Fruit fly (Drosophila melanogaster) whole organism, embryonic: ENCODE measurements around the gene CG15537.

Source experiments
- ATbp ChIP-seq: fragments of 200-800 bp; sonication (Bioruptor generic); optimal IDR thresholded peaks from 2 replicates; lab custom pipeline; 2017; ENCODE audit warnings: missing biosample characterization, mild to moderate bottlenecking, missing genetic modification characterization, missing genetic modification reagents
- Atf-2 ChIP-seq: fragments of 200-800 bp; sonication (Bioruptor generic); optimal IDR thresholded peaks from 2 replicates; lab custom pipeline; 2016; ENCODE audit warnings: missing biosample characterization, missing genetic modification characterization
- Blimp-1 ChIP-seq: fragments of 200-800 bp; sonication (Bioruptor generic); optimal IDR thresholded peaks from 3 replicates; lab custom pipeline; 2018; ENCODE audit warnings: missing biosample characterization, missing genetic modification characterization, mild to moderate bottlenecking, moderate library complexity, missing genetic modification reagents
- CG11085 ChIP-seq: fragments of 200-800 bp; sonication (Bioruptor generic); IDR thresholded peaks from 2 replicates; pipeline ENCODE4 v1.3.6; 2022; ENCODE audit warnings: missing biosample characterization, missing genetic modification characterization
- CG12659 ChIP-seq: fragments of 200-800 bp; sonication (Bioruptor generic); optimal IDR thresholded peaks from 3 replicates; lab custom pipeline; 2017; ENCODE audit warnings: mild to moderate bottlenecking, missing biosample characterization, missing genetic modification reagents, missing genetic modification characterization
- CG13296 ChIP-seq: fragments of 200-800 bp; sonication (Bioruptor generic); optimal IDR thresholded peaks from 3 replicates; lab custom pipeline; 2018; ENCODE audit warnings: missing biosample characterization, mild to moderate bottlenecking, missing genetic modification characterization
- CG2678 ChIP-seq: fragments of 200-800 bp; sonication (Bioruptor generic); optimal IDR thresholded peaks from 3 replicates; lab custom pipeline; 2019; ENCODE audit warnings: missing biosample characterization, mild to moderate bottlenecking, missing genetic modification characterization, moderate library complexity
- CG31441 ChIP-seq: fragments of 200-800 bp; sonication (Bioruptor generic); IDR thresholded peaks from 2 replicates; pipeline ENCODE4 v1.3.6; 2022; ENCODE audit warnings: missing biosample characterization, missing genetic modification characterization
- CG3281 ChIP-seq: fragments of 200-800 bp; sonication (Bioruptor generic); optimal IDR thresholded peaks from 3 replicates; lab custom pipeline; 2017; ENCODE audit warnings: missing biosample characterization, mild to moderate bottlenecking, missing genetic modification characterization
- CG4282 ChIP-seq: fragments of 200-800 bp; sonication (Bioruptor generic); optimal IDR thresholded peaks from 2 replicates; lab custom pipeline; 2016; ENCODE audit warnings: missing biosample characterization, missing genetic modification characterization
- CG5180 ChIP-seq: fragments of 200-800 bp; sonication (Bioruptor generic); optimal IDR thresholded peaks from 3 replicates; lab custom pipeline; 2017; ENCODE audit warnings: missing biosample characterization, missing genetic modification characterization, mild to moderate bottlenecking, moderate library complexity, missing genetic modification reagents
- CG6791 ChIP-seq: fragments of 200-800 bp; sonication (Bioruptor generic); IDR thresholded peaks from 3 replicates; pipeline ENCODE4 v1.3.6; 2022; ENCODE audit warnings: missing biosample characterization, missing genetic modification characterization; ENCODE audit not compliant: partially characterized antibody
- CG8944 ChIP-seq: fragments of 200-800 bp; sonication (Bioruptor generic); optimal IDR thresholded peaks from 3 replicates; lab custom pipeline; 2016; ENCODE audit warnings: missing biosample characterization, missing genetic modification characterization
- CG9437 ChIP-seq: fragments of 200-800 bp; sonication (Bioruptor generic); optimal IDR thresholded peaks from 2 replicates; lab custom pipeline; 2018; ENCODE audit warnings: missing biosample characterization, mild to moderate bottlenecking, missing genetic modification characterization
- Dll ChIP-seq: fragments of 200-800 bp; sonication (Bioruptor generic); IDR thresholded peaks from 4 replicates; pipeline ENCODE4 v1.3.6; 2022; ENCODE audit warnings: missing biosample characterization, missing genetic modification characterization; ENCODE audit not compliant: partially characterized antibody
- Dref ChIP-seq: fragments of 200-800 bp; sonication (Bioruptor generic); IDR thresholded peaks from 2 replicates; pipeline ENCODE4 v1.3.6; 2022; ENCODE audit warnings: missing biosample characterization, missing genetic modification characterization
- Eip74EF ChIP-seq, 2 experiments: fragments of 200-800 bp in 1 of 2; fragments of >200 bp in 1 of 2; sonication (Bioruptor generic) in 1 of 2; optimal IDR thresholded peaks; 2 replicates each; lab custom pipeline; 2017 to 2019; ENCODE audit warnings: missing biosample characterization in 2 of 2, missing genetic modification characterization in 2 of 2, mild to moderate bottlenecking in 1 of 2, moderate library complexity in 1 of 2
- Ets97D ChIP-seq: fragments of 200-800 bp; sonication (Bioruptor generic); optimal IDR thresholded peaks from 3 replicates; lab custom pipeline; 2016; ENCODE audit warnings: missing biosample characterization, missing genetic modification characterization
- Gug ChIP-seq: fragments of 200-800 bp; sonication (Bioruptor generic); IDR thresholded peaks from 4 replicates; pipeline ENCODE4 v1.3.6; 2022; ENCODE audit warnings: missing biosample characterization, missing genetic modification characterization
- H2.0 ChIP-seq: fragments of 200-800 bp; sonication (Bioruptor generic); IDR thresholded peaks from 2 replicates; pipeline ENCODE4 v1.3.6; 2022; ENCODE audit warnings: missing biosample characterization, missing genetic modification characterization
- HLH4C ChIP-seq: fragments of 200-800 bp; sonication (Bioruptor generic); IDR thresholded peaks from 3 replicates; pipeline ENCODE4 v1.3.6; 2022; ENCODE audit warnings: missing biosample characterization, missing genetic modification characterization; ENCODE audit not compliant: partially characterized antibody
- Hr51 ChIP-seq, 2 experiments: fragments of 200-800 bp; sonication (Bioruptor generic); optimal IDR thresholded peaks; 2 replicates in 1 of 2; 3 replicates in 1 of 2; lab custom pipeline; 2016 to 2018; ENCODE audit warnings: missing biosample characterization in 2 of 2, missing genetic modification characterization in 2 of 2, mild to moderate bottlenecking in 1 of 2, moderate library complexity in 1 of 2
- Hr78 ChIP-seq, 2 experiments: fragments of 200-800 bp in 1 of 2; fragments of >200 bp in 1 of 2; sonication (Bioruptor generic) in 1 of 2; optimal IDR thresholded peaks; 2 replicates each; lab custom pipeline; 2017 to 2019; ENCODE audit warnings: missing biosample characterization in 2 of 2, missing genetic modification characterization in 2 of 2, mild to moderate bottlenecking in 1 of 2, moderate library complexity in 1 of 2
- Mrtf ChIP-seq: fragments of 200-800 bp; sonication (Bioruptor generic); IDR thresholded peaks from 3 replicates; pipeline ENCODE4 v1.3.6; 2022; ENCODE audit warnings: missing biosample characterization, missing genetic modification characterization
- Rx ChIP-seq: fragments of 200-800 bp; sonication (Bioruptor generic); IDR thresholded peaks from 2 replicates; pipeline ENCODE4 v1.3.6; 2022; ENCODE audit warnings: missing biosample characterization, missing genetic modification characterization
- Scr ChIP-seq: fragments of 200-800 bp; sonication (Bioruptor generic); IDR thresholded peaks from 2 replicates; pipeline ENCODE4 v1.3.6; 2022; ENCODE audit warnings: missing biosample characterization, missing genetic modification characterization; ENCODE audit not compliant: partially characterized antibody
- Spps ChIP-seq: fragments of 200-800 bp; sonication (Bioruptor generic); optimal IDR thresholded peaks from 2 replicates; lab custom pipeline; 2018; ENCODE audit warnings: missing biosample characterization, mild to moderate bottlenecking, missing genetic modification characterization
- Stat92E ChIP-seq, 3 experiments: fragments of >200 bp in 2 of 3; fragments of 200-800 bp in 1 of 3; sonication (Bioruptor generic) in 1 of 3; optimal IDR thresholded peaks; 2 replicates each; lab custom pipeline; 2017 to 2019; ENCODE audit warnings: missing biosample characterization in 3 of 3, missing genetic modification characterization in 3 of 3, mild to moderate bottlenecking in 1 of 3, moderate library complexity in 1 of 3
- Taf1 ChIP-seq: fragments of 200-800 bp; sonication (Bioruptor generic); IDR thresholded peaks from 2 replicates; pipeline ENCODE4 v1.3.6; 2022; ENCODE audit warnings: missing biosample characterization, missing genetic modification characterization
- amos ChIP-seq: fragments of 200-800 bp; sonication (Bioruptor generic); IDR thresholded peaks from 2 replicates; pipeline ENCODE4 v1.3.6; 2022; ENCODE audit warnings: missing biosample characterization, missing genetic modification characterization; ENCODE audit not compliant: partially characterized antibody
- ase ChIP-seq: fragments of 200-800 bp; sonication (Bioruptor generic); IDR thresholded peaks from 3 replicates; pipeline ENCODE4 v1.3.6; 2022; ENCODE audit warnings: missing biosample characterization, missing genetic modification characterization
- az2 ChIP-seq: fragments of 200-800 bp; sonication (Bioruptor generic); optimal IDR thresholded peaks from 3 replicates; lab custom pipeline; 2016; ENCODE audit warnings: missing biosample characterization, missing genetic modification characterization
- bab2 ChIP-seq: fragments of 200-800 bp; sonication (Bioruptor generic); optimal IDR thresholded peaks from 2 replicates; lab custom pipeline; 2016; ENCODE audit warnings: missing biosample characterization, missing genetic modification characterization
- bcd ChIP-seq: fragments of 200-800 bp; sonication (Bioruptor generic); optimal IDR thresholded peaks from 2 replicates; lab custom pipeline; 2017; ENCODE audit warnings: missing biosample characterization, mild to moderate bottlenecking, missing genetic modification characterization
- crc ChIP-seq: fragments of 200-800 bp; sonication (Bioruptor generic); optimal IDR thresholded peaks from 2 replicates; lab custom pipeline; 2016; ENCODE audit warnings: missing biosample characterization, missing genetic modification characterization
- da ChIP-seq: fragments of 200-800 bp; sonication (Bioruptor generic); optimal IDR thresholded peaks from 2 replicates; lab custom pipeline; 2016; ENCODE audit warnings: missing biosample characterization, missing genetic modification characterization
- dimm ChIP-seq: fragments of 200-800 bp; sonication (Bioruptor generic); IDR thresholded peaks from 2 replicates; pipeline ENCODE4 v1.3.6; 2022; ENCODE audit warnings: missing biosample characterization, missing genetic modification characterization
- ems ChIP-seq: fragments of 200-800 bp; sonication (Bioruptor generic); optimal IDR thresholded peaks from 3 replicates; lab custom pipeline; 2016; ENCODE audit warnings: missing biosample characterization, missing genetic modification characterization
- hbn ChIP-seq: fragments of 200-800 bp; sonication (Bioruptor generic); IDR thresholded peaks from 2 replicates; pipeline ENCODE4 v1.3.6; 2022; ENCODE audit warnings: missing biosample characterization, missing genetic modification characterization; ENCODE audit not compliant: partially characterized antibody
- lov ChIP-seq, 2 experiments: fragments of 200-800 bp in 1 of 2; fragments of >200 bp in 1 of 2; sonication (Bioruptor generic) in 1 of 2; IDR thresholded peaks in 1 of 2; optimal IDR thresholded peaks in 1 of 2; 2 replicates in 1 of 2; 3 replicates in 1 of 2; pipeline versions ENCODE4 v1.3.6 to Lab custom; 2017 to 2022; ENCODE audit warnings: missing biosample characterization in 1 of 2, missing genetic modification characterization in 1 of 2
- nerfin-1 ChIP-seq: fragments of 200-800 bp; sonication (Bioruptor generic); optimal IDR thresholded peaks from 3 replicates; lab custom pipeline; 2019; ENCODE audit warnings: missing biosample characterization, mild to moderate bottlenecking, missing genetic modification characterization, moderate library complexity
- oc ChIP-seq: fragments of 200-800 bp; sonication (Bioruptor generic); optimal IDR thresholded peaks from 2 replicates; lab custom pipeline; 2018; ENCODE audit warnings: missing biosample characterization, mild to moderate bottlenecking, missing genetic modification characterization, moderate library complexity
- org-1 ChIP-seq: fragments of 200-800 bp; sonication (Bioruptor generic); optimal IDR thresholded peaks from 2 replicates; lab custom pipeline; 2017; ENCODE audit warnings: missing biosample characterization, missing genetic modification characterization
- repo ChIP-seq: fragments of 200-800 bp; sonication (Bioruptor generic); optimal IDR thresholded peaks from 2 replicates; lab custom pipeline; 2016; ENCODE audit warnings: missing biosample characterization, missing genetic modification characterization
- sisA ChIP-seq: fragments of 200-800 bp; sonication (Bioruptor generic); IDR thresholded peaks from 2 replicates; pipeline ENCODE4 v1.3.6; 2022; ENCODE audit warnings: missing biosample characterization, missing genetic modification characterization
- sna ChIP-seq: fragments of 200-800 bp; sonication (Bioruptor generic); IDR thresholded peaks from 2 replicates; pipeline ENCODE4 v1.3.6; 2022; ENCODE audit warnings: missing biosample characterization, missing genetic modification characterization; ENCODE audit not compliant: partially characterized antibody
- ssp ChIP-seq: fragments of 200-800 bp; sonication (Bioruptor generic); IDR thresholded peaks from 2 replicates; pipeline ENCODE4 v1.3.6; 2022; ENCODE audit warnings: missing biosample characterization, missing genetic modification characterization
- z ChIP-seq: fragments of 200-800 bp; sonication (Bioruptor generic); IDR thresholded peaks from 3 replicates; pipeline ENCODE4 v1.3.6; 2022; ENCODE audit warnings: missing biosample characterization, missing genetic modification characterization

CG15537 gene

dm6 chr3R:30386759-30387437 is 56.5 kb downstream of the CG15537 start (continued):
- TF ChIP-seq Stat92E (GFP tag; optimal IDR thresholded peaks at IDR 0.05; lab: Kevin White, UChicago) (no peak), CG5180 (no peak), Ets97D (no peak), HLH4C (GFP tag; lab: Robert Waterston, UW) (no peak), Spps (no peak), CG6791 (GFP tag; lab: Robert Waterston, UW) (no peak), Atf-2 (no peak), ATbp (GFP tag; lab: Kevin White, UChicago) (no peak), crc (no peak), CG8944 (GFP tag; lab: Kevin White, UChicago) (no peak), Gug (GFP tag; lab: Robert Waterston, UW) (no peak), repo (GFP tag; lab: Kevin White, UChicago) (no peak), Taf1 (GFP tag; lab: Robert Waterston, UW) (no peak), Hr51 (GFP tag; optimal IDR thresholded peaks at IDR 0.05; lab: Kevin White, UChicago) (no peak), ase (no peak), Mrtf (no peak), CG11085 (no peak), sna (GFP tag; lab: Robert Waterston, UW) (peak; percentile 40; the same call in 1 of the 2 replicates), z (no peak), Blimp-1 (GFP tag; lab: Kevin White, UChicago) (peak; percentile 89), CG9437 (GFP tag; lab: Kevin White, UChicago) (no peak), Hr78 (GFP tag; optimal IDR thresholded peaks at IDR 0.05; lab: Kevin White, UChicago) (peak in 1 of 2 experiments; percentile 5), CG12659 (GFP tag; lab: Kevin White, UChicago) (no peak), Scr (GFP tag; lab: Robert Waterston, UW) (no peak), Eip74EF (GFP tag; optimal IDR thresholded peaks at IDR 0.05; lab: Kevin White, UChicago) (peak in 1 of 2 experiments; percentile 37), bab2 (GFP tag; lab: Kevin White, UChicago) (no peak), CG3281 (no peak), CG4282 (no peak), sisA (GFP tag; lab: Robert Waterston, UW) (no peak), CG2678 (tag; lab: Kevin White, UChicago) (no peak), hbn (GFP tag; lab: Robert Waterston, UW) (0 out of 2 replicates have a peak, but pooled peaks have one; percentile 29), nerfin-1 (peak; percentile 52), Dref (no peak), ems (GFP tag; lab: Kevin White, UChicago) (no peak), org-1 (no peak), amos (GFP tag; lab: Robert Waterston, UW) (no peak), lov (optimal IDR thresholded peaks at IDR 0.05; lab: Kevin White, UChicago) (no peak), lov (GFP tag; IDR thresholded peaks at IDR 0.05; lab: Robert Waterston, UW) (no peak), Dll (GFP tag; lab: Robert Waterston, UW) (peak; percentile 54; the same call in 1 of the 4 replicates), ssp (no peak), Rx (GFP tag; lab: Robert Waterston, UW) (no peak), H2.0 (no peak), dimm (GFP tag; lab: Robert Waterston, UW) (no peak), bcd (no peak), CG13296 (GFP tag; lab: Kevin White, UChicago) (no peak), da (GFP tag; lab: Kevin White, UChicago) (no peak), CG31441 (GFP tag; lab: Robert Waterston, UW) (no peak), az2 (GFP tag; lab: Kevin White, UChicago) (no peak), oc (peak; percentile 27)
